Fruit fly (Drosophila melanogaster) S2 (cell line): Measurements from ENCODE around the gene CG33285.

Experiments used
- CG8478 ChIP-seq: fragments of >200 bp; optimal IDR thresholded peaks from 2 replicates; lab custom pipeline; 2018
- CTCF ChIP-seq, 2 experiments: fragments of >200 bp; optimal IDR thresholded peaks; 2 replicates each; lab custom pipeline; 2018

dm6 chr3L:21099019-21099447, 10.2 kb upstream of the CG33285 start:
- TF ChIP-seq CG8478 (lab: Kevin White, UChicago) (no peak), CTCF (optimal IDR thresholded peaks at IDR 0.05; lab: Kevin White, UChicago) (no peak)
